Worm (Caenorhabditis elegans): Measurements from ENCODE around the gene Y62H9A.11.

Y62H9A.11 gene

DNA sequence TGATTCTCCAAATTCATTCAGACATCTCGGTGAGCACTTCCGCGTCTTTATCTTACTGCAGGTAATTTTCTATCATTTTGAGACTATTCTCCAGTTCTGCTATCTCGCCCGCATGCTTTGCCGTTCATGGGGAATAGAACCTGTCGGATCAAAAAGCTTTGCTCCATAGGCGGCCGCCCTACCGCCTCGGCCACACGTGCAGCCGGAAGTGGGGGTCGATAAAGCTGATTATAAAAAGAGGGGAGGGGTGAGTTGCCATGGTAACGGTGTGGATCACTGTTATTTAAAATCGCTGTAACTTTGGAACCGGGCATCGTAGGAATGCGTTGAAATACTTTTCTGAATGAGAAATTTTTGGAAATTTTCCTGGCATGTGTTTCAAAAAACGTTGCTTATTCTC is 36.8 kb downstream of the Y62H9A.11 start:
- TF ChIP-seq T23F11.4 (GFP tag; optimal IDR thresholded peaks at IDR 0.05) (no peak), C38D4.7 (GFP tag; optimal IDR thresholded peaks at IDR 0.05) (peak; percentile 4), unc-86 (tag; optimal IDR thresholded peaks at IDR 0.05) (no peak), lin-11 (tag; optimal IDR thresholded peaks at IDR 0.05) (no peak), pat-9 (tag; optimal IDR thresholded peaks at IDR 0.05) (no peak), ceh-14 (tag; optimal IDR thresholded peaks at IDR 0.05) (no peak), sdc-2 (tag; optimal IDR thresholded peaks at IDR 0.05) (peak; percentile 12)

DNA sequence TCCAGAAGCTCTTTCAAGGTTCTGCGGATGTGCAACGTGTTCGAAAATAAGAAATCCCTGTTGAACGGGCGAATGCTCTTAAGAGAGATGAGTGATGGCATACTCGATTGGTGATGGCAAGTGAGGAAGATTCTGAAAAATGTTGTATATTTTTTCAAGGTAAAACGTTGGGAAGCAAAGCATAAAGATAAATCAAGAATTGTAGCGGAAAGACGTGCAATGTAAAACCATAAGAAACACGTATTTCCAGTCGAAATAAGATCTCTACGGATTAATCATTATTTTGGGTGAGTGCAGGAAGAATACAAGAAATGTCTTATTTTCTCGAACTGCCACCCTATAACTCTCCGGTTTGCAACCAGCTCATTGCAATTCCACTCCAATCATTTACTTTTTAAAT is 37.9 kb downstream of the Y62H9A.11 start, which contains the start of gene dot-1.2:
Gene dot-1.2 (minus strand): TSS at position 101 of the 400 bp plus-strand sequence.
- no peak for TF ChIP-seq hlh-15 (tag; optimal IDR thresholded peaks at IDR 0.05)
- no peak for TF ChIP-seq ceh-30 (tag; optimal IDR thresholded peaks at IDR 0.05)
- TF ChIP-seq mec-3 (tag; optimal IDR thresholded peaks at IDR 0.05; ENCODE audit: borderline replicate concordance) = no peak
- no peak for TF ChIP-seq dmd-4 (tag; optimal IDR thresholded peaks at IDR 0.05; ENCODE audit: borderline replicate concordance)
- TF ChIP-seq T23F11.4 (GFP tag; optimal IDR thresholded peaks at IDR 0.05) = no peak
- TF ChIP-seq sox-2 (GFP tag; IDR thresholded peaks at IDR 0.05) = no peak
- no peak for TF ChIP-seq ceh-19 (GFP tag; optimal IDR thresholded peaks at IDR 0.05)
- no peak for TF ChIP-seq rnt-1 (tag; optimal IDR thresholded peaks at IDR 0.05)
- no peak for TF ChIP-seq ceh-31 (tag; optimal IDR thresholded peaks at IDR 0.05)
- TF ChIP-seq ets-4 (tag; optimal IDR thresholded peaks at IDR 0.05) = no peak
- TF ChIP-seq ceh-6 (GFP tag; optimal IDR thresholded peaks at IDR 0.05) = no peak
- TF ChIP-seq ama-1 (optimal IDR thresholded peaks at IDR 0.05) = no peak
- no peak for TF ChIP-seq C38D4.7 (GFP tag; optimal IDR thresholded peaks at IDR 0.05)
- TF ChIP-seq hlh-13 (GFP tag; optimal IDR thresholded peaks at IDR 0.05) = no peak
- TF ChIP-seq ceh-48 (tag; optimal IDR thresholded peaks at IDR 0.05) = no peak
- TF ChIP-seq ztf-16 (tag; optimal IDR thresholded peaks at IDR 0.05) = no peak
- no peak for TF ChIP-seq ceh-2 (tag; optimal IDR thresholded peaks at IDR 0.05)
- no peak for TF ChIP-seq Y22D7AL.16 (tag; optimal IDR thresholded peaks at IDR 0.05)

DNA sequence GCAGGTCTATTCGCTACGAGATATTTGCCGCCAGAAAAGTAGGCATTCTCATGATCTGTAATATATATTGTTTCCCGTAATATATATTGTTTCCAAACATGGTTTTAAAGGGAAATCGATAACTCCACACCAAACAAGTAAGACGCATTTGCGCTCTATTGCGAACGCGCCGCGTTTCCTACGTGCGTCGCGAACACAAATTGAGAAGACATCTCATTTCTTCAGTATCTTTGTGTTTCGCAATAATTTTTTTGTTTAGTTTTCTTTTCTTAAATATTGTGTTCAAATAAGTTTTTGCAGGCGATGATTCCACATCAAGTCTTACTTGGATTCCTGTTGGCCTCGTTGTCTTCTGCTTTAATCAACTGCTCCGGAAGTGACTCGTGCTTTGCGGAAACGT is 42.1 kb downstream of the Y62H9A.11 start, which contains the start of gene F54F7.6:
Gene F54F7.6 (plus strand): TSS at position 301 of the 400 bp plus-strand sequence.
- TF ChIP-seq hlh-30 (tag; optimal IDR thresholded peaks at IDR 0.05; ENCODE audit: insufficient read depth) = no peak
- no peak for TF ChIP-seq unc-86 (tag; optimal IDR thresholded peaks at IDR 0.05)

DNA sequence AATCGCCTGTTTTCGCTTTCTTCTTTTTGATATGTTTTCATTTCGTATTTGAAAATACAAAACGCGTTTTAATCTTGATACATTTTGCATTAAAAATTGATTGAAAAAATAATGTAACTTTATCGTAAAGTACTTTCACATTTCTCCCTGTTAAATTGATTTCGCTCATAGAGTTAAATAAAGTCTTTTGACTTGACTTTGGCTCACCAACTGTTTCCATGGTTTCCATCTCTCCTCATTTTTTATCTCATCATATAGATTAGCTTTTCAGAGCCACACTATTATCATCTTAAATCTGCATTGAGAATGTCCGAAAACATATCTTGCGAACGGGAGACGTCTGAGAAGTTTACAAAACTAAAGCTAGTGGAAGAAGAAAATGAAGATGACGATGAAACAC is 43.9 kb downstream of the Y62H9A.11 start, which contains the start of gene F54F7.10:
Gene F54F7.10 (plus strand): TSS at position 301 of the 400 bp plus-strand sequence.
- TF ChIP-seq ceh-18 (tag; optimal IDR thresholded peaks at IDR 0.05) (no peak), ceh-9 (tag; optimal IDR thresholded peaks at IDR 0.05) (no peak), K09A11.1 (tag; optimal IDR thresholded peaks at IDR 0.05; ENCODE audit: insufficient read depth) (no peak), sox-4 (tag; optimal IDR thresholded peaks at IDR 0.05) (no peak), gmeb-2 (tag; optimal IDR thresholded peaks at IDR 0.05) (no peak), che-1 (tag; optimal IDR thresholded peaks at IDR 0.05) (no peak), tbx-7 (tag; optimal IDR thresholded peaks at IDR 0.05) (no peak), nfya-1 (tag; optimal IDR thresholded peaks at IDR 0.05) (no peak), T23F11.4 (GFP tag; optimal IDR thresholded peaks at IDR 0.05) (no peak), npax-4 (tag; optimal IDR thresholded peaks at IDR 0.05) (no peak), sdc-2 (tag; optimal IDR thresholded peaks at IDR 0.05) (no peak), ceh-30 (tag; optimal IDR thresholded peaks at IDR 0.05) (no peak), dmd-4 (tag; optimal IDR thresholded peaks at IDR 0.05; ENCODE audit: borderline replicate concordance) (no peak), elt-4 (tag; optimal IDR thresholded peaks at IDR 0.05) (no peak), ceh-14 (tag; optimal IDR thresholded peaks at IDR 0.05) (no peak), unc-42 (tag; optimal IDR thresholded peaks at IDR 0.05) (no peak), pax-1 (tag; optimal IDR thresholded peaks at IDR 0.05) (no peak), lim-6 (tag; optimal IDR thresholded peaks at IDR 0.05) (no peak), pat-9 (tag; optimal IDR thresholded peaks at IDR 0.05) (no peak), ahr-1 (tag; optimal IDR thresholded peaks at IDR 0.05) (no peak)
